Worm (Caenorhabditis elegans): ENCODE data around the gene K05F1.8.

Gene K05F1.8

DNA sequence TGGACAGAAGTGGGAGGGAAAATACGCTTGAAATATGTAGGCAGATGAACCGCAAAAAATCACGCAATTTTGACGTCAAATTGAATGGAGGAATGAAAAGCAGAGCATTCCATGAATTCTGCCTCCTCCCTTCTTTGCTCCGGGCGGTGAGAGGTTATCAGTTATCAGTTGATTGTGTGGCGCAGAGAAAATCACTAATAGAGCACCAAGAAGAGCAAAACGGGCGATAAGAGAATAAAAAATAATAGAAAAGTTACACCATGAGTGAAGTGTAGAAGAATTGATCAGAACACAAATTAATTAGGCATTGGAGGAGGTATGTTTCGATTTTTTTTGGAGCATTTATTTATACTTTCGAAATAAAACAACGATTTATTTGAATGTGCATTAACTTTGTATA, 7.1 kb upstream of the K05F1.8 start:
- TF ChIP-seq ama-1 (optimal IDR thresholded peaks at IDR 0.05) (no peak), tra-4 (tag; optimal IDR thresholded peaks at IDR 0.05) (no peak), aly-1 (tag; optimal IDR thresholded peaks at IDR 0.05) (no peak), scrt-1 (GFP tag; IDR thresholded peaks at IDR 0.05) (no peak), sea-1 (GFP tag; conservative IDR thresholded peaks at IDR 0.05) (no peak), F13C5.2 (tag; optimal IDR thresholded peaks at IDR 0.05) (no peak), hnd-1 (tag; optimal IDR thresholded peaks at IDR 0.05) (no peak), hmg-4 (GFP tag; optimal IDR thresholded peaks at IDR 0.05) (no peak), tbx-11 (GFP tag; IDR thresholded peaks at IDR 0.05) (no peak)

DNA sequence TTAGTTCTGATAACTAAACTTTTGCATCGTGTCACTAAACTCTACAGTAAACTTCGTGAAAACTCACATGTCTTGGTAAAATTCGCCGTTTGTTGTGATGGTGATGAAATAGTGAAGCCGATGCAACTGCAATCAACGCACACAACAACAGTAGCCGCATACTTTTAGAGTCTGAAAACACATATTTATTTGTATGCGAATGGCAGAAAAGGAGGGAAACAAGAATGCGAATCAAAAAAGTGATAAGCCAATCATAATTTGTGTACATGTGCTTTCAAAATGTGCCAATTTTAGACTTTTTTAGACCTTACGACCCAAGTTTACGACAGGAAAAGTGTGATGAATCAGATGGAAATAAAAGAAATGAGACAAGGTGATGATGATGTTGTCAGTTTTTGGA, 5.8 kb upstream of the K05F1.8 start, which contains the start of gene K05F1.10:
K05F1.10 (minus strand) TSS at position 171 of the 400 bp plus-strand sequence.
- TF ChIP-seq hnd-1 (tag; optimal IDR thresholded peaks at IDR 0.05) = no peak
- TF ChIP-seq ceh-36 (tag; optimal IDR thresholded peaks at IDR 0.05) = no peak
- no peak for TF ChIP-seq flt-1 (GFP tag; IDR thresholded peaks at IDR 0.05)
- no peak for TF ChIP-seq pes-1 (GFP tag; IDR thresholded peaks at IDR 0.05)
- no peak for TF ChIP-seq ceh-13 (GFP tag; optimal IDR thresholded peaks at IDR 0.05)
- TF ChIP-seq ama-1 (optimal IDR thresholded peaks at IDR 0.05) = no peak
- TF ChIP-seq hmbx-1 (tag; optimal IDR thresholded peaks at IDR 0.05) = no peak
- no peak for TF ChIP-seq scrt-1 (GFP tag; IDR thresholded peaks at IDR 0.05)
- TF ChIP-seq ets-7 (tag; optimal IDR thresholded peaks at IDR 0.05) = no peak
- no peak for TF ChIP-seq F13C5.2 (tag; optimal IDR thresholded peaks at IDR 0.05)
- no peak for TF ChIP-seq sea-1 (GFP tag; conservative IDR thresholded peaks at IDR 0.05)
- TF ChIP-seq aly-1 (tag; optimal IDR thresholded peaks at IDR 0.05) = no peak
- TF ChIP-seq B0310.2 (tag; optimal IDR thresholded peaks at IDR 0.05) = no peak
- TF ChIP-seq tbx-37 (GFP tag; conservative IDR thresholded peaks at IDR 0.05) = no peak
- no peak for TF ChIP-seq hmg-4 (GFP tag; optimal IDR thresholded peaks at IDR 0.05)

DNA sequence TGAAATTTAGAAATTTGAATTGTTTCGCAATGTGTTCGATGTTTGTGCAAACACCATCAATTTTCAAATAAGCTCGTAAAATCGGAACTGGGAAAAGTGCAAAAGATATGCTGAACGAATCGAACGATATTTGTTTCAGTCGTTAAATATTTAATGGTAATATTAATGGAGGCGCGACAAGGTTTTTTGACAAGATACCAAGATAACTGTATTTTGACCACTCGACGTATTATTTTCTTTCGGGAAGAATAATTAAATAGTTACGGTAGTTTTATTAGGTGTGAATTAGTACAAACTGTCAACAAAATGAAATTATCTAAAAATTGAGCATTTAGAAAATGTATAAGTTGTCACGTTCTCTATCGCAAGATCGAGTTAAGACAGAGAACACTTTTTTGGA, 4.8 kb upstream of the K05F1.8 start:
- TF ChIP-seq ets-7 (tag; optimal IDR thresholded peaks at IDR 0.05) (no peak), pes-1 (GFP tag; IDR thresholded peaks at IDR 0.05) (no peak), hmbx-1 (tag; optimal IDR thresholded peaks at IDR 0.05) (no peak), tbx-11 (GFP tag; IDR thresholded peaks at IDR 0.05) (no peak), ceh-13 (GFP tag; optimal IDR thresholded peaks at IDR 0.05) (no peak), F13C5.2 (tag; optimal IDR thresholded peaks at IDR 0.05) (no peak), hmg-4 (GFP tag; optimal IDR thresholded peaks at IDR 0.05) (no peak), B0310.2 (tag; optimal IDR thresholded peaks at IDR 0.05) (no peak), flt-1 (GFP tag; IDR thresholded peaks at IDR 0.05) (no peak), tbx-37 (GFP tag; conservative IDR thresholded peaks at IDR 0.05) (no peak), tra-4 (tag; optimal IDR thresholded peaks at IDR 0.05) (no peak), aly-1 (tag; optimal IDR thresholded peaks at IDR 0.05) (no peak), hnd-1 (tag; optimal IDR thresholded peaks at IDR 0.05) (no peak), scrt-1 (GFP tag; IDR thresholded peaks at IDR 0.05) (no peak), ama-1 (optimal IDR thresholded peaks at IDR 0.05) (no peak), ceh-36 (tag; optimal IDR thresholded peaks at IDR 0.05) (no peak), sea-1 (GFP tag; conservative IDR thresholded peaks at IDR 0.05) (no peak)

DNA sequence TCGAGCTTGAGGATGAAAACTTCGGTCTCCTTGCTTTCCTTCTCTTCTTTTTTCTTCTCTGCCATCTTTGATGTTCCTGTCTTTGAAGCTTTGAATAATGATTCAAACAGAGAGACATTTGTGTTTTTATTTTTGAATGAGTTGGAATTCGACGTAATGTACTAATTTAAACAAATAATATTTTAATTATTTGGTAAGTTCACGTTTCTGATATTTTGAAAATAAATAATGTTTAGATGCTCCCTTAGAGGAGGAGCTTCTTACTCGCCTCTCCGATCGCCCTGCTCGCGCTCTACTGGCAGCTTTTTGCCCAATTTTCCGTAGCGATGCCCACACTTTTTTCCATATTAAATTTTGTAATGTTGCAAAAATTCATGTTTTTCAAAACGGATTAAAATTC, 1.6 kb upstream of the K05F1.8 start, which contains the start of the genes K05F1.9 and K05F1.1:
K05F1.9 (minus strand) TSS at position 101 of the 400 bp plus-strand sequence.
K05F1.1 (plus strand) TSS at position 308 of the 400 bp plus-strand sequence.
- TF ChIP-seq hnd-1 (tag; optimal IDR thresholded peaks at IDR 0.05) = no peak
- no peak for TF ChIP-seq aly-1 (tag; optimal IDR thresholded peaks at IDR 0.05)
- TF ChIP-seq hmg-4 (GFP tag; optimal IDR thresholded peaks at IDR 0.05) = no peak
- no peak for TF ChIP-seq tbx-11 (GFP tag; IDR thresholded peaks at IDR 0.05)

DNA sequence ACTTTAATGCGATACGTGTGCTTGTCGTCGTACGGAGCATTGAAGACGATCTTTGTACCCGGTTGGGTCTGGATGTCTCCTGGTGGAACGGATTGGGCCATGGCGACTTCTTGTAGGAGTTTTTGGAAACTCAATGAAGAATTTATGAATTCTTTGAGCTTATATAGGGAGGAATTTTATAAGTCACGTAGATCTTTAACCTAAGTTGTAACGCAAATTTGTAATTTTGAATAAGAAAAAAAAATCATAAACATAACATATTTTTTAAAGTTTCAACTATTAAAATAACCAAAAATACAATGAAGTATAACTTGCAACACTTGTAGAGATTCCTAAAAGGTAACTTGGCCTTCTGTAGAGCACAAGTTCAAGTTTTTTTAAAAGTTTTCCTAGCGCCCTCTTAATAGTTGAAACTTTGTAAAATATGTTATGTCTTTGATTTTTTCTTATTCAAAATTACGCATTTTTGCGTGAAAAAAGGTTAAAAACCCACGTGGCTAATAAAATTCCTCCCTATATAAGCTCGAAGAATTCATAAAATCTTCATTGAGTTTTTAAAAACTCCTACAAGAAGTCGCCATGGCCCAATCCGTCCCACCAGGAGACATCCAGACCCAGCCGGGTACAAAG, 2.0 kb downstream of the K05F1.8 start, which contains the start of the genes msp-63 and msp-142:
msp-63 (minus strand) TSS at position 101 of the 630 bp plus-strand sequence.
msp-142 (plus strand) TSS at position 580 of the 630 bp plus-strand sequence.
- TF ChIP-seq hmbx-1 (tag; optimal IDR thresholded peaks at IDR 0.05) (no peak), tra-4 (tag; optimal IDR thresholded peaks at IDR 0.05) (no peak), sea-1 (GFP tag; conservative IDR thresholded peaks at IDR 0.05) (no peak), flt-1 (GFP tag; IDR thresholded peaks at IDR 0.05) (no peak), hmg-4 (GFP tag; optimal IDR thresholded peaks at IDR 0.05) (no peak), scrt-1 (GFP tag; IDR thresholded peaks at IDR 0.05) (no peak), ets-7 (tag; optimal IDR thresholded peaks at IDR 0.05) (no peak), ceh-36 (tag; optimal IDR thresholded peaks at IDR 0.05) (no peak), pes-1 (GFP tag; IDR thresholded peaks at IDR 0.05) (no peak), ama-1 (optimal IDR thresholded peaks at IDR 0.05) (no peak), tbx-11 (GFP tag; IDR thresholded peaks at IDR 0.05) (no peak), F13C5.2 (tag; optimal IDR thresholded peaks at IDR 0.05) (no peak), B0310.2 (tag; optimal IDR thresholded peaks at IDR 0.05) (no peak), hnd-1 (tag; optimal IDR thresholded peaks at IDR 0.05) (no peak), aly-1 (tag; optimal IDR thresholded peaks at IDR 0.05) (no peak)

DNA sequence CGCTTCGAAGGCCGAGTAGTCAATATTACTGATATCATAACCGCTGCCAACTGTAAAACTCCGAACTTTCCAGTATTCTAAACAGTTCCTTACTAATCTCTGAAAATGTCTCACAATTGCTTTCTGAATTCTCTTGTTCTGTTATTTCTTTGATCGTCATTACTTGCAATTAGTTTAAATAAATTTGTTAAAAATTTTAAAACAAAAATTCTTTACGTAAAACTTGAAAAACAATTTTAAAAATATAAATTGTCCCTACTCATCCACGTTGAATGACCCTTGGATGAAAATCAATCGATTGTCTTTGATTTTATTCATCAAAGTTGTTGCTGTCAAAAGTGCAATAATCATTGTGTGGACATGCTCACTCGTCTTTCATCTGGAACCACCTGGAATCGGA, 5.3 kb downstream of the K05F1.8 start, which contains the start of gene acdh-8:
acdh-8 (plus strand) TSS at position 301 of the 400 bp plus-strand sequence.
- TF ChIP-seq tbx-11 (GFP tag; IDR thresholded peaks at IDR 0.05) = no peak
- no peak for TF ChIP-seq ets-7 (tag; optimal IDR thresholded peaks at IDR 0.05)
- no peak for TF ChIP-seq tbx-37 (GFP tag; conservative IDR thresholded peaks at IDR 0.05)
- TF ChIP-seq hmg-4 (GFP tag; optimal IDR thresholded peaks at IDR 0.05) = no peak
- TF ChIP-seq aly-1 (tag; optimal IDR thresholded peaks at IDR 0.05) = no peak
- TF ChIP-seq tra-4 (tag; optimal IDR thresholded peaks at IDR 0.05) = no peak
- TF ChIP-seq ceh-36 (tag; optimal IDR thresholded peaks at IDR 0.05) = no peak
- no peak for TF ChIP-seq B0310.2 (tag; optimal IDR thresholded peaks at IDR 0.05)
- no peak for TF ChIP-seq ceh-13 (GFP tag; optimal IDR thresholded peaks at IDR 0.05)

DNA sequence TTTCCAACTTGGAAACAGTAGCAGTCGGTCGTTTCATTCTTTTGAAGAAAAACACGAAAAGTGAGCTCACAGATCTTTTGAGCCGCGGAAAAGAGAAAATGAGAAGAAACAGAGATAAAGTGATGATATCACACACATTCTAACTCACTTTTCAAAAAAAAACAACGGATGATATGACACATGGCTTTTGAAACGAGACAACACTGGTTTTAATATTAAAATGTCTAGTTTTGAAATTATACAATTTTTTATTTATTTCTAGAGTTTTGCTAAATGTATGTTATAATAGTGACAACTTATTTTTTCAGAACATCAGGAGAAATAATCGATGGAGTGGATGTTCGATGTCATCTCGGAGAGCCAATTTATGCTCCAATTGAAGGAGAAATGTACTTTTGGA, 7.0 kb downstream of the K05F1.8 start, which contains the start of gene K05F1.14:
K05F1.14 (minus strand) TSS at position 101 of the 400 bp plus-strand sequence.
- TF ChIP-seq sea-1 (GFP tag; conservative IDR thresholded peaks at IDR 0.05) = no peak
- no peak for TF ChIP-seq F13C5.2 (tag; optimal IDR thresholded peaks at IDR 0.05)
